Worm (Caenorhabditis elegans) whole organism, L4/young adult: ENCODE data around the gene C15H11.11.

Source experiments
- dao-5 ChIP-seq: sonication (generic microtip); optimal IDR thresholded peaks from 2 replicates; lab custom pipeline; 2016; ENCODE audit warnings: missing genotype, missing genetic modification characterization, moderate library complexity, missing compliant biosample characterization
- him-1 ChIP-seq: sonication (generic microtip); optimal IDR thresholded peaks from 2 replicates; lab custom pipeline; 2016; ENCODE audit warnings: missing genotype, missing genetic modification reagents, missing genetic modification characterization, missing compliant biosample characterization

- TF ChIP-seq him-1 (tag; lab: Kevin White, UChicago) = no peak
- no peak for TF ChIP-seq dao-5 (tag; lab: Kevin White, UChicago)
Measured at ce11 chrV:14440841-14441240, 25.5 kb downstream of the C15H11.11 start, which contains the start of gene F23B12.4.
